Fruit fly (Drosophila melanogaster): ENCODE measurements around the gene CG4822.

The CG4822 gene

DNA sequence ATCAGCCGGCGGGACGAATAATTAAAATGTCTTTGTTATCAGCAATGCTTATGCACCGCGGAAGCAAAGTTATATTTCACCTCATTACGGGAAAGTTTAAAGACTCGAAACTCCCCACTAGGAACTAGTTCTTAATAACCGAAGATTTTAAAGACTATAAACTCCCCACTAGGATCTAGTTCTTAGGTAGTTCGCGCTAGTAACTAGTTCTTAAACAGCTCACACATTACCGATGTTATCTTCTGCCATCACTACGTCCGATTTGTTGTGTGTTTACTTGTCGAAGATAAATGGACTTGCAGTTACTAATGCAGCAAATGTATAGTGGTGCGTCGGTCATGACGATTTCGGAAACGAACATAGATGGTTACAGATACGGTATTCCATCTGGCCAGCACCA, 21.5 kb upstream of the CG4822 start, which contains the start of the genes CG31974 and CG11454 (continued):
- no peak for TF ChIP-seq ash1 (GFP tag; optimal IDR thresholded peaks at IDR 0.05)
- TF ChIP-seq CG6689 (GFP tag; IDR thresholded peaks at IDR 0.05): no peak
- no peak for TF ChIP-seq CG2678 (tag; optimal IDR thresholded peaks at IDR 0.05)
- no peak for TF ChIP-seq ham (GFP tag; IDR thresholded peaks at IDR 0.05)
- no peak for TF ChIP-seq dysf (GFP tag; IDR thresholded peaks at IDR 0.05)
- TF ChIP-seq Taf1 (GFP tag; IDR thresholded peaks at IDR 0.05): no peak
- peak; percentile 18; the same call in 1 of the 2 replicates for TF ChIP-seq Rfx (GFP tag; IDR thresholded peaks at IDR 0.05)
- no peak for TF ChIP-seq nerfin-1 (tag; optimal IDR thresholded peaks at IDR 0.05)
- TF ChIP-seq CG8089 (GFP tag; optimal IDR thresholded peaks at IDR 0.05): no peak
- TF ChIP-seq CG5245 (GFP tag; optimal IDR thresholded peaks at IDR 0.05): no peak
- no peak for TF ChIP-seq C15 (GFP tag; IDR thresholded peaks at IDR 0.05)
- TF ChIP-seq CG4707 (GFP tag; optimal IDR thresholded peaks at IDR 0.05): no peak
- TF ChIP-seq gfzf (GFP tag; optimal IDR thresholded peaks at IDR 0.05): peak; percentile 14
- no peak for TF ChIP-seq Elba2 (GFP tag; optimal IDR thresholded peaks at IDR 0.05)
- TF ChIP-seq CG6813 (GFP tag; optimal IDR thresholded peaks at IDR 0.05): no peak
- peak; percentile 7 for TF ChIP-seq Fer3 (tag; optimal IDR thresholded peaks at IDR 0.05)
- peak; percentile 34 for TF ChIP-seq CG10267 (tag; optimal IDR thresholded peaks at IDR 0.05)
- peak; percentile 76 for TF ChIP-seq tna (GFP tag; IDR thresholded peaks at IDR 0.05; ENCODE audit: partially characterized antibody)
- no peak for TF ChIP-seq D (optimal IDR thresholded peaks at IDR 0.05)
- no peak for TF ChIP-seq D (GFP tag; optimal IDR thresholded peaks at IDR 0.05)
- TF ChIP-seq az2 (GFP tag; optimal IDR thresholded peaks at IDR 0.05): no peak
- no peak for TF ChIP-seq Ptx1 (GFP tag; IDR thresholded peaks at IDR 0.05)
- TF ChIP-seq croc (GFP tag; conservative IDR thresholded peaks at IDR 0.05): no peak
- TF ChIP-seq CG9932 (GFP tag; IDR thresholded peaks at IDR 0.05): peak; percentile 30; the same call in 1 of the 2 replicates
- no peak for TF ChIP-seq gro (GFP tag; optimal IDR thresholded peaks at IDR 0.05)
- TF ChIP-seq GATAe (GFP tag; conservative IDR thresholded peaks at IDR 0.05): no peak
- TF ChIP-seq Asciz (GFP tag; optimal IDR thresholded peaks at IDR 0.05): no peak
- peak; percentile 78 for TF ChIP-seq zen2 (GFP tag; IDR thresholded peaks at IDR 0.05; ENCODE audit: partially characterized antibody)
- TF ChIP-seq Pdp1 (GFP tag; optimal IDR thresholded peaks at IDR 0.05): peak in 1 of 2 experiments; percentile 63
- TF ChIP-seq nau (GFP tag; optimal IDR thresholded peaks at IDR 0.05): no peak
- no peak for TF ChIP-seq CG1832 (GFP tag; optimal IDR thresholded peaks at IDR 0.05)
- no peak for TF ChIP-seq CG8359 (GFP tag; optimal IDR thresholded peaks at IDR 0.05; ENCODE audit: borderline replicate concordance)
- TF ChIP-seq prd (optimal IDR thresholded peaks at IDR 0.05): no peak
- no peak for TF ChIP-seq prd (GFP tag; IDR thresholded peaks at IDR 0.05)
- no peak for TF ChIP-seq CG12155 (GFP tag; optimal IDR thresholded peaks at IDR 0.05)
- peak; percentile 93 for TF ChIP-seq grn (GFP tag; optimal IDR thresholded peaks at IDR 0.05)
- no peak for TF ChIP-seq pita (GFP tag; optimal IDR thresholded peaks at IDR 0.05)
- no peak for TF ChIP-seq Dip3 (GFP tag; optimal IDR thresholded peaks at IDR 0.05)
- peak; percentile 7 for TF ChIP-seq CG30403 (GFP tag; optimal IDR thresholded peaks at IDR 0.05)
- TF ChIP-seq caup (GFP tag; optimal IDR thresholded peaks at IDR 0.05; ENCODE audit: severe bottlenecking): no peak
- TF ChIP-seq CG32767 (GFP tag; IDR thresholded peaks at IDR 0.05): no peak
- peak; percentile 24 for TF ChIP-seq PHDP (tag; optimal IDR thresholded peaks at IDR 0.05)
- TF ChIP-seq Opbp (GFP tag; IDR thresholded peaks at IDR 0.05; ENCODE audit: partially characterized antibody): peak; percentile 83
- TF ChIP-seq eyg (GFP tag; optimal IDR thresholded peaks at IDR 0.05): no peak
- TF ChIP-seq Six4 (GFP tag; optimal IDR thresholded peaks at IDR 0.05): no peak
- peak; percentile 5 for TF ChIP-seq CG30020 (tag; optimal IDR thresholded peaks at IDR 0.05)
- peak; percentile 46 for TF ChIP-seq Ets97D (GFP tag; optimal IDR thresholded peaks at IDR 0.05)
- TF ChIP-seq Tbp (GFP tag; optimal IDR thresholded peaks at IDR 0.05): no peak
- TF ChIP-seq Dll (GFP tag; IDR thresholded peaks at IDR 0.05; ENCODE audit: partially characterized antibody): peak; percentile 88
- no peak for TF ChIP-seq CG12071 (GFP tag; optimal IDR thresholded peaks at IDR 0.05)
- TF ChIP-seq Dip2 (GFP tag; IDR thresholded peaks at IDR 0.05): no peak
- TF ChIP-seq CG33213 (GFP tag; optimal IDR thresholded peaks at IDR 0.05): peak; percentile 44

All from whole organism, embryonic.